Worm (Caenorhabditis elegans): ENCODE data around the gene srx-125.
A peak's percentile ranks its signal among the peaks of the same experiment; 100 is the strongest.

srx-125 gene

DNA sequence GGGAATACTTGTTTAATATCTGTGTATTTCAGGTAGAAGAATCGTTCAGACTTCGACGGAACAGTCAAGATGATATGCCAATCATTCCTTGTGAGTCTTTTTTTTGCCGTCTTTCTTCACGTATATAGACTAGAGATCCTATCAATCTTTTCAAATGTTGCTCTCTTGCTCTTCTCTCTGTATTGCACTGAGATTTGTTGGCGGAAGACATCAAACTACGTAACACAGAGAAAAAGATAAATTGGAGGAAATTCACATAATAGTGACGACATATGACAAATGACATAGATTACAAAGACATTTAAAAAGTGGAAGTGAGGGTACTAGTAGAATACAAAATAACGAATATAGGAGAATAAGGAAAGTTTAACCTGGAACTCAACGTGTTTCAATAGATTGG, 15.4 kb upstream of the srx-125 start:
- TF ChIP-seq sem-2 (GFP tag; optimal IDR thresholded peaks at IDR 0.05) (no peak), unc-62 (GFP tag; optimal IDR thresholded peaks at IDR 0.05) (peak; percentile 9)

DNA sequence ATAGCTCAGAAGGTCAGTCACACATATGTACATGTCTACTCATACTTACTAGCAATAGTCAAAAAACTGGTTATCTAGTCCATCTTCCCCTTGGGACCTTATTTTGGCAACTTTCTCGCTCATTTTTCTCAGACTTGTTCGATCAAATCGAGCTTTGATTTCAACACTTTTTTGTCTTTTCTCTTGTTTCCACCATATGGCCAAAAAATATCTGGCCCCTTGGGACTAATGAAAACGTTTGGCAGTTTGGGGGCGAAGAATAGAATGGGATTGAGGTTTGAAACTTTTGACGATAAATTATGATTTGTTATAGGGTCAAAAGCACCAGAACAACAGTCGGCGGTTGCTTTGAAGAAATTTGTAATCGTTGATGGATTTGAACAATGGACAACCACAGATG, 14.7 kb upstream of the srx-125 start:
- TF ChIP-seq sem-2 (GFP tag; optimal IDR thresholded peaks at IDR 0.05) = no peak
- TF ChIP-seq ces-1 (GFP tag; optimal IDR thresholded peaks at IDR 0.05) = no peak
- no peak for TF ChIP-seq nhr-2 (tag; optimal IDR thresholded peaks at IDR 0.05)
- no peak for TF ChIP-seq cnd-1 (tag; optimal IDR thresholded peaks at IDR 0.05)
- no peak for TF ChIP-seq unc-120 (tag; optimal IDR thresholded peaks at IDR 0.05; ENCODE audit: poor library complexity, severe bottlenecking)
- no peak for TF ChIP-seq flh-1 (GFP tag; optimal IDR thresholded peaks at IDR 0.05)
- TF ChIP-seq unc-39 (tag; optimal IDR thresholded peaks at IDR 0.05) = no peak
- no peak for TF ChIP-seq elt-1 (tag; optimal IDR thresholded peaks at IDR 0.05; ENCODE audit: borderline replicate concordance, insufficient read depth)
- no peak for TF ChIP-seq lin-32 (GFP tag; optimal IDR thresholded peaks at IDR 0.05)

DNA sequence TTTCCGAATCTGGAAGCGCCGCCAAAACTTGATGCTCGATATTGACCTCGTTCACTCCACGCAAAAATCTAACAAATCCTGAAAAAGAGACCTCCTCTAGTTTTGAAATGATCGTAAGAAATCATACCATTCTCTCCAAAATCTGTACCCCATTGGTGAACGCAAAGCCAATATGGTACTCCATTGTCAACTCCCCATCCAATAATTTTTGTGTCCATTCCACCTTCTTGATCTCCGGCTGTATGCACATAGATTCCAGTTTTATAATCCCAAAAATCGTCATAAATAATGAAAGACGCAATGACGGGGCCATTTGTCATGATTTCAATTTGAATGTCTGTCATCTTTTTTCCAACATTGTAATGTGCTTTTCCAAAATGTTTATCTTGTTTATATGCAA, 10.9 kb upstream of the srx-125 start:
- TF ChIP-seq lin-13 (tag; optimal IDR thresholded peaks at IDR 0.05) (no peak), sptf-1 (tag; optimal IDR thresholded peaks at IDR 0.05) (no peak), mls-2 (tag; optimal IDR thresholded peaks at IDR 0.05) (no peak), mep-1 (tag; optimal IDR thresholded peaks at IDR 0.05) (no peak), elt-1 (tag; optimal IDR thresholded peaks at IDR 0.05; ENCODE audit: borderline replicate concordance, insufficient read depth) (no peak), drap-1 (GFP tag; optimal IDR thresholded peaks at IDR 0.05) (no peak), unc-62 (GFP tag; optimal IDR thresholded peaks at IDR 0.05) (no peak), tbx-8 (GFP tag; optimal IDR thresholded peaks at IDR 0.05) (no peak), flh-1 (GFP tag; optimal IDR thresholded peaks at IDR 0.05) (no peak), nhr-28 (tag; optimal IDR thresholded peaks at IDR 0.05) (no peak)

DNA sequence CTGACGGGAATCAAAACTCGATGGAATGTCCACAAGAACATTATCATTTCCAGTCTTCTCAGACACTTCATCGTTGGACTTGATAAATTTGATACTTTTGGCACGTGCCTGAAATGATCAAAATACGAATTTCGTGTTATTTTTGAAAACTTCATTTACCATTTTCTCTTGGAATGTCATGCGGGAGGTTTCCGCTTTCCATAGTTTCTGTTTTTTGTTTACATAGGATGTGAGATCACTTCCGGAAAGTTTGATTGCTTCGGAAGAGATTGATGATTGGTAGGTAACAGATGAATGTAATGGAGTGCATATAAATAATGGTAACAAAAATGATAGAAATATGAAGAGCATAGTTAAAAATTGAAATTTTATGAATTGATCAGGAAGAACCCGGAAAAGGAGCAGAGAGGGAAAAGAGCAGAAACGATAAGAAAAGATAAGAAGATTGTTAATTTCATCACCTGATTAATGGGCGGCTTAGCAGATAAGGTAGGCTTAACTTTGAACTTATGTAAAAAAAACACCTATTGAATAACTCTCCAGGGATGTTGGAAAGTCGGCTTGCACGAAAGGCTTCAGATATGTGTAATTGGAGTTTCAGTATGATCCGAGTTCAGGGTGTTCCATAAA, 9.4 kb upstream of the srx-125 start, which contains the start of gene F32H5.1:
Gene F32H5.1 (minus strand): TSS at position 386 of the 630 bp plus-strand sequence.
- TF ChIP-seq flh-1 (GFP tag; optimal IDR thresholded peaks at IDR 0.05) = no peak

DNA sequence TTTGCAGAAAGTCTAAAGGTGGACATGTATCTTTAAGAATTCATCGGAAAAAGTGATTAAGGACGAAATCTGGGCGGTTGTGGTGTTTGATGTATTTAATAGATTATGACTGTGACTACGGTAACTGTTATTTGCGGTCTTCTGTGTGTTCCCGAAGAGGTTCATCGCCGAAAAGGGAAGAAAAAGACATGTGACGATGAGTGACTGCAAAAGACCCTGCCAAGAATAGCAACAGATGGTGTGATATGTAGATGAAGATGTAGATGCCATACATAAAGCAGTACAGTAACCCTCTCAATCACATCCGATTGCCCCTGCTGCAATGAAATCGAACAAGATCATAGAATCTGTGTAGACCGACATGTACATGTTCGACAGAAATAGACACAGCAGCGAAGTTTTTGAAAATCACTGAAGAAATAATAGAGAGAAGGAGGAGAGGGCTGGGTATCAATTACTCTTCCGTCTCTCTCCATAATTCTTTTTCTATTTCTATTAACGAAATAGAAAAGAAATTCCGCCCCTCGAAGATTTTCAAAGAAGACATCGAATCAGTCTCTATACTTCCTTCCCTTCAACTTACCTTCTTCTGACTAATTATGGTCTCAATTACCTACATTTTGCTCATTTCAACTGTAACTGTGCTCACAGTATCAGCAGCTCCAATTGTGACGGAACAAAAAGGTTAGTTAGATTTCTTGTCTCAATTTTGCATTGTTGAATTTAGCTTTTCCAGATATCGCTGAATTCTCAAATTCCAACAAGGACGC, 8.1 kb upstream of the srx-125 start, which contains the start of gene F32H5.3:
Gene F32H5.3 (plus strand): TSS at position 513 of the 770 bp plus-strand sequence.
- no peak for TF ChIP-seq elt-3 (tag; optimal IDR thresholded peaks at IDR 0.05)
- TF ChIP-seq snpc-4 (tag; optimal IDR thresholded peaks at IDR 0.05) = no peak
- TF ChIP-seq unc-39 (tag; optimal IDR thresholded peaks at IDR 0.05) = no peak
- TF ChIP-seq mls-2 (tag; optimal IDR thresholded peaks at IDR 0.05) = no peak
- no peak for TF ChIP-seq ceh-39 (tag; optimal IDR thresholded peaks at IDR 0.05)
- no peak for TF ChIP-seq ceh-83 (GFP tag; optimal IDR thresholded peaks at IDR 0.05)
- no peak for TF ChIP-seq bed-3 (GFP tag; optimal IDR thresholded peaks at IDR 0.05)
- TF ChIP-seq pha-4 (tag; optimal IDR thresholded peaks at IDR 0.05) = no peak
- no peak for TF ChIP-seq unc-62 (GFP tag; optimal IDR thresholded peaks at IDR 0.05)
- TF ChIP-seq lsy-2 (tag; optimal IDR thresholded peaks at IDR 0.05) = no peak
- no peak for TF ChIP-seq lin-32 (GFP tag; optimal IDR thresholded peaks at IDR 0.05)
- TF ChIP-seq elt-1 (tag; optimal IDR thresholded peaks at IDR 0.05; ENCODE audit: borderline replicate concordance, insufficient read depth) = no peak
- no peak for TF ChIP-seq hlh-1 (tag; optimal IDR thresholded peaks at IDR 0.05)
- TF ChIP-seq nhr-2 (tag; optimal IDR thresholded peaks at IDR 0.05) = no peak
- no peak for TF ChIP-seq cnd-1 (tag; optimal IDR thresholded peaks at IDR 0.05)
- no peak for TF ChIP-seq mab-5 (tag; optimal IDR thresholded peaks at IDR 0.05)
- TF ChIP-seq nhr-76 (tag; optimal IDR thresholded peaks at IDR 0.05) = no peak
- no peak for TF ChIP-seq unc-120 (tag; optimal IDR thresholded peaks at IDR 0.05; ENCODE audit: poor library complexity, severe bottlenecking)

DNA sequence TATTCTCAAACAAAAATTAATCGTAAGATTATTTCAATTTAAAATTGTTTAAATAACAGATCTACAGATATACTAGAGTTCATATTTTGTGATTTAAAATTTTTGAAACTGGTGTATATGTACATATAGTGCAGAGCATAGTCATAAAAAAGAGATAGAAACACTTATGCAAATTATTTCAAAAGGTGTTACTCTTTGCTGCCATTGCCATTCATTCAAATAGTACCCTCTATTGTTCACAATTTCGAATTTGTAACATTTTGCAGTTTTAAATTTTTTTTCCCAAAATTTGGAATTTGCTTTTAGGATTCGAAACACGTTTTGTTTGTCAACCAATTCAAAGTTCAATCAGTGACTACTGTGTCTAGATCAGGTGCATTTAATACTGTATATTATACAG, 6.9 kb upstream of the srx-125 start, which contains the start of gene F32H5.4:
Gene F32H5.4 (plus strand): TSS at position 301 of the 400 bp plus-strand sequence.
- TF ChIP-seq mls-2 (tag; optimal IDR thresholded peaks at IDR 0.05) = no peak
- TF ChIP-seq ham-2 (GFP tag; optimal IDR thresholded peaks at IDR 0.05) = no peak
- no peak for TF ChIP-seq tbx-8 (GFP tag; optimal IDR thresholded peaks at IDR 0.05)
